Worm (Caenorhabditis elegans) whole organism, midembryonic: Measurements from ENCODE around the gene T13G4.7.

Experiments used
- T22C8.4 ChIP-seq: fragments of 200-800 bp; sonication (Bioruptor generic); IDR thresholded peaks from 2 replicates; pipeline ENCODE4 v1.3.6; 2022; ENCODE audit warnings: missing genetic modification characterization, missing compliant biosample characterization
- cog-1 ChIP-seq: sonication (generic microtip); optimal IDR thresholded peaks from 2 replicates; lab custom pipeline; 2016; ENCODE audit warnings: missing genetic modification characterization, missing compliant biosample characterization
- flt-1 ChIP-seq: fragments of 200-800 bp; sonication (Bioruptor generic); IDR thresholded peaks from 2 replicates; pipeline ENCODE4 v1.3.6; 2022; ENCODE audit warnings: missing genetic modification characterization, missing compliant biosample characterization
- klf-2 ChIP-seq: fragments of 200-800 bp; sonication (Bioruptor generic); conservative IDR thresholded peaks from 2 replicates; pipeline ENCODE4 v1.3.6; 2022; ENCODE audit warnings: missing genetic modification reagents, missing genetic modification characterization, missing compliant biosample characterization
- med-1 ChIP-seq: sonication (generic microtip); optimal IDR thresholded peaks from 2 replicates; lab custom pipeline; 2017; ENCODE audit warnings: missing genetic modification characterization, mild to moderate bottlenecking, missing compliant biosample characterization, antibody characterized with exemption, missing genetic modification reagents; ENCODE audit not compliant: insufficient read depth
- ref-1 ChIP-seq: fragments of 200-800 bp; sonication (Bioruptor generic); conservative IDR thresholded peaks from 2 replicates; pipeline ENCODE4 v1.3.6; 2022; ENCODE audit warnings: missing genetic modification reagents, missing genetic modification characterization, missing compliant biosample characterization
- tab-1 ChIP-seq: fragments of 200-800 bp; sonication (Bioruptor generic); IDR thresholded peaks from 2 replicates; pipeline ENCODE4 v1.3.6; 2022; ENCODE audit warnings: missing genetic modification characterization, missing compliant biosample characterization
- ztf-23 ChIP-seq: fragments of 200-800 bp; sonication (Bioruptor generic); IDR thresholded peaks from 2 replicates; pipeline ENCODE4 v1.3.6; 2022; ENCODE audit warnings: missing genetic modification reagents, missing genetic modification characterization, missing compliant biosample characterization
- ztf-29 ChIP-seq: fragments of 200-800 bp; sonication (Bioruptor generic); IDR thresholded peaks from 2 replicates; pipeline ENCODE4 v1.3.6; 2022; ENCODE audit warnings: missing genetic modification reagents, missing genetic modification characterization, missing compliant biosample characterization

T13G4.7 gene

ce11 chrX:1154648-1155047 is 51.3 kb downstream of the T13G4.7 start, which contains the start of gene R193.1:
Gene R193.1 (plus strand): TSS chrX:1154948.
- TF ChIP-seq cog-1 (tag; lab: Kevin White, UChicago) (no peak), med-1 (GFP tag; lab: Kevin White, UChicago) (no peak), klf-2 (no peak), ref-1 (GFP tag; lab: Robert Waterston, UW) (no peak), ztf-29 (GFP tag; lab: Robert Waterston, UW) (no peak), flt-1 (GFP tag; lab: Robert Waterston, UW) (no peak), ztf-23 (GFP tag; lab: Robert Waterston, UW) (no peak), tab-1 (GFP tag; lab: Robert Waterston, UW) (no peak), T22C8.4 (GFP tag; lab: Robert Waterston, UW) (no peak)
